Worm (Caenorhabditis elegans): ENCODE data around the gene T26C12.3.

ce11 chrIV:3222140-3222539 is 51.1 kb downstream of the T26C12.3 start, which contains the start of gene Y67D8A.2:
- TF ChIP-seq W03F9.2 (tag; optimal IDR thresholded peaks at IDR 0.05): no peak
- no peak for TF ChIP-seq dao-5 (tag; optimal IDR thresholded peaks at IDR 0.05)
